Worm (Caenorhabditis elegans): Measurements from ENCODE around the gene C15C7.6.

Gene C15C7.6

DNA sequence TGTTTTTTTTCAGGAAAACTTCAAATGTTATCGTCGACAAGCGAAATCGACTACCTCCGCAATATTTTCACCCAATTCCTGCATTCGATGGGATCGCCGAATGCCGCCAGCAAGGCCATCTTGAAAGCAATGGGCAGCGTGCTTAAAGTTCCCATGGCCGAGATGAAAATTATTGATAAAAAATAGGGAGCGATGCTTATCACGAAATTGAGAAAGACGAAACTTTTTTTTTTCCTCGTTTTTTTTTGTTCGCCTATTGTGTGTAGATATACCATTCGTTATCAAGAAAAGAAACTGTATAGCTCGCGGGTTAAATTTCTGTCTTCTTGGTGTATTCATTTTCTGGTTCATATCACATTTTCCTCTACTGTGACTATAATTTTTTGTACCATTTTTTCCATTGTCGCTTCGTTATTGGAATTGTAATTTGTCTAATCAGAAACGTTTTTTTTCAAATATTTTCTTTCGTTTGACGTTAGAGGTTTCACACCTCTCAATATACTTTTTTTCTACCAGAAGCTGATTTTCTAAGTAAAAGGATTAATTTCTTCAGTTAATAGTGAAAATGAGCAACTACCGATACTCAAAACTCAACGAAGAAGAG, 6.3 kb downstream of the C15C7.6 start, which contains the start of gene syx-6:
TSS of gene syx-6 (plus strand) at position 554 of the 604 bp plus-strand sequence.
- TF ChIP-seq sox-4 (tag; optimal IDR thresholded peaks at IDR 0.05) = no peak
- no peak for TF ChIP-seq nfya-1 (tag; optimal IDR thresholded peaks at IDR 0.05)
- TF ChIP-seq gmeb-2 (tag; optimal IDR thresholded peaks at IDR 0.05) = no peak
- no peak for TF ChIP-seq madf-2 (tag; optimal IDR thresholded peaks at IDR 0.05)
- no peak for TF ChIP-seq zip-5 (tag; optimal IDR thresholded peaks at IDR 0.05)
- no peak for TF ChIP-seq ceh-48 (tag; optimal IDR thresholded peaks at IDR 0.05)
- no peak for TF ChIP-seq lim-6 (tag; optimal IDR thresholded peaks at IDR 0.05)
- TF ChIP-seq tbx-2 (tag; optimal IDR thresholded peaks at IDR 0.05) = no peak
- no peak for TF ChIP-seq ceh-9 (tag; optimal IDR thresholded peaks at IDR 0.05)
- no peak for TF ChIP-seq ceh-14 (tag; optimal IDR thresholded peaks at IDR 0.05)
- no peak for TF ChIP-seq ets-4 (tag; optimal IDR thresholded peaks at IDR 0.05)
- TF ChIP-seq pag-3 (tag; optimal IDR thresholded peaks at IDR 0.05; ENCODE audit: borderline replicate concordance) = no peak
- TF ChIP-seq ceh-24 (tag; optimal IDR thresholded peaks at IDR 0.05) = no peak

DNA sequence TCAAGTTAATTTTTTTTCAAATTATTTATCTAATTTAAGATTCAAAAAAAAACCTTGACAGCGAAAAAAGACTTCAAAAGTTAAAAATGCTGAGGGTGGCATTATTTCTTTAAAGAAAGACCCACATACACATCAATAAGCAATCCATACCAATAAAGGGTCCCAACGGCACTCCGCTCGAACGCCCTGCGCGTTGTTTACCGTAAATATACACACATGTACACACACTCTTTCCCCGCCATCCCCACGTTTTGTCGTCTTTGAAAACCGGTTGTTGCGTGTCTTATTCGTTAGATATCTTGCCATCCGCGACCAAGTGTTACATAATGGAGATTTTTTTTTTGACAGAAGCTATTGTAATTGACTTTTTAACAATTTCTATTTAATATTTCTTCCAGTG, 10.8 kb downstream of the C15C7.6 start, which contains the start of gene gcc-1:
TSS of gene gcc-1 (plus strand) at position 399 of the 400 bp plus-strand sequence.
- TF ChIP-seq sox-2 (GFP tag; IDR thresholded peaks at IDR 0.05) (no peak), unc-42 (tag; optimal IDR thresholded peaks at IDR 0.05) (no peak), nhr-11 (tag; optimal IDR thresholded peaks at IDR 0.05) (no peak), nhr-232 (tag; optimal IDR thresholded peaks at IDR 0.05) (no peak), nfya-1 (tag; optimal IDR thresholded peaks at IDR 0.05) (peak; percentile 36), pha-4 (tag; optimal IDR thresholded peaks at IDR 0.05) (no peak), lim-6 (tag; optimal IDR thresholded peaks at IDR 0.05) (no peak), ceh-31 (tag; optimal IDR thresholded peaks at IDR 0.05) (peak; percentile 36), tbx-2 (tag; optimal IDR thresholded peaks at IDR 0.05) (peak; percentile 2), dve-1 (tag; optimal IDR thresholded peaks at IDR 0.05) (no peak), K09A11.1 (tag; optimal IDR thresholded peaks at IDR 0.05; ENCODE audit: insufficient read depth) (no peak), zip-5 (tag; optimal IDR thresholded peaks at IDR 0.05) (no peak), ceh-6 (GFP tag; optimal IDR thresholded peaks at IDR 0.05) (no peak), syd-9 (tag; optimal IDR thresholded peaks at IDR 0.05) (no peak), rnt-1 (tag; optimal IDR thresholded peaks at IDR 0.05) (no peak), dmd-4 (tag; optimal IDR thresholded peaks at IDR 0.05; ENCODE audit: borderline replicate concordance) (no peak), che-1 (tag; optimal IDR thresholded peaks at IDR 0.05) (no peak), elt-2 (tag; optimal IDR thresholded peaks at IDR 0.05) (no peak), pqm-1 (tag; optimal IDR thresholded peaks at IDR 0.05) (no peak), eyg-1 (tag; optimal IDR thresholded peaks at IDR 0.05) (no peak), ref-2 (tag; optimal IDR thresholded peaks at IDR 0.05) (no peak), ceh-48 (tag; optimal IDR thresholded peaks at IDR 0.05) (no peak), ceh-9 (tag; optimal IDR thresholded peaks at IDR 0.05) (no peak), ztf-16 (tag; optimal IDR thresholded peaks at IDR 0.05) (no peak), ceh-2 (tag; optimal IDR thresholded peaks at IDR 0.05) (no peak)

DNA sequence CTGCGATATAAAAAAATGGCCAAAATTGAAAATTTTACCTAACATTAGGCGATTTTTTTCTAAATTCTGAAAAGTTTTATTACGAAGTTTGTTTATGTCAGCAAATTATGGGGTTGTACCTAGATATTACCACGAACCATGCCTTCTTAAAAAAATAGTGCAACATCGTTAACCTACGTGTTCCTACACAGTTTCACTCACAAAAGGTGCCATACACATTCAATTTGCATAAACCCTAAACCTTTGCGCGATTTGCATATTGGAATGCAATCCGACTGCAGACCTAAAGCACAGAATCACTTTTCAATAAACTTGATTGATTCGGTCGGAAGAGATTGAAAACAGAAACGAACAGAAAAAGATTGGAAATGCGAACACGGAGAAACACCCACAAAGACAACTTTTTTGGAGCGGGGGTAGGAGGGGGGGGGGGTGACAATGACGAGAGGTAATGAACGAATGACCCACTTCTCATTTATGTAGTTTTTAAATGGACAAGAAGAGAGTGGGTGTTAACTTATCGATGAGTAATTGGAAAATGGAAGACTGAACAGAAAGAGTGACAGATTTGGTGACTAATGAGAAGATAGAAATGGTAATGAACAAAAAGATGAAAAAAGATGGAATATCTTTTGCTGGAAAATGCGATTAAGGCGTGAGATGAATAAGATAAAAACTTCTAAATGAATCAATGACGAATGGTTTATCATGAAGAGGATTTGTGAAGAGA, 14.1 kb downstream of the C15C7.6 start:
- no peak for TF ChIP-seq ttx-3 (tag; optimal IDR thresholded peaks at IDR 0.05)

DNA sequence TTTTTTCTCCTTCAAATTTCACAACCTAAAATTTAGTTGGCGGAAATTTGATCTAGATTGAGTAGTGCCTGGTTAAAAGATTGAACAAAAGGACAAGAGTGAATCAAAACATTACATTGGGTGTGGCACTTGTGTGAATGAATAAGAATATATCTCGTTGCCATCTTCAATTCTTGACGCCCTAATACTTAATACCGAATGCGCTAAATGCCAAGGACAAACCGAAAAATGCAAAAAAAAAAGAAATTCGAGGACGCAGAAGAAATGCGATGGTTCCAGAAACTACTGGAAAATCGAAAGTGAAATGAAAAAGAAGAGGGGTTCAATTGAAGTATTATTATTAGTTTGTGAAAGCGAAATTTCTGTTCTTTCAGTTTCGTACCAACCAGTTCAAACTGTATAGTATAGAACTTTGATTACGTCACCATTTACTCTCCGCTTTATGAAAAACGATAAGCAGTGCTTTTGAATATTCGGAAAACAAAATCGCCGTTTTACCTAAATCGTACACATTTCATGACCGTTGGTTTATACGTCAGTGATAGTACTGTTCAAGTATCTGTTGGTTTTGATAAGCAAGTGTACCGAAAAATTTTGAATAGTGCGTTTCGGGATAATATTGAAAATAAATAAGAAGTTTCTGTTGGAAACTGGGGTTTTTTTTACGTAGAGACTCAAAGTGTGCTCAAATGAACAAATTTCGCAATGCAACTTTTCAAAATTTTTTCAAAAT, 15.1 kb downstream of the C15C7.6 start:
- no peak for TF ChIP-seq sdc-2 (tag; optimal IDR thresholded peaks at IDR 0.05)
- no peak for TF ChIP-seq sox-4 (tag; optimal IDR thresholded peaks at IDR 0.05)
- TF ChIP-seq hlh-15 (tag; optimal IDR thresholded peaks at IDR 0.05) = no peak
- TF ChIP-seq ceh-24 (tag; optimal IDR thresholded peaks at IDR 0.05) = no peak
- no peak for TF ChIP-seq hlh-8 (tag; optimal IDR thresholded peaks at IDR 0.05)
- no peak for TF ChIP-seq npax-4 (tag; optimal IDR thresholded peaks at IDR 0.05)
- no peak for TF ChIP-seq rnt-1 (tag; optimal IDR thresholded peaks at IDR 0.05)
- TF ChIP-seq ama-1 (optimal IDR thresholded peaks at IDR 0.05) = no peak
- no peak for TF ChIP-seq pat-9 (tag; optimal IDR thresholded peaks at IDR 0.05)
- TF ChIP-seq ceh-6 (GFP tag; optimal IDR thresholded peaks at IDR 0.05) = no peak
- TF ChIP-seq pag-3 (tag; optimal IDR thresholded peaks at IDR 0.05; ENCODE audit: borderline replicate concordance) = no peak
- TF ChIP-seq che-1 (tag; optimal IDR thresholded peaks at IDR 0.05) = no peak
- TF ChIP-seq T23F11.4 (GFP tag; optimal IDR thresholded peaks at IDR 0.05) = no peak
- no peak for TF ChIP-seq dmd-4 (tag; optimal IDR thresholded peaks at IDR 0.05; ENCODE audit: borderline replicate concordance)
- TF ChIP-seq ceh-30 (tag; optimal IDR thresholded peaks at IDR 0.05) = no peak
- no peak for TF ChIP-seq F13H6.1 (tag; optimal IDR thresholded peaks at IDR 0.05)
- TF ChIP-seq ceh-18 (tag; optimal IDR thresholded peaks at IDR 0.05) = no peak
- no peak for TF ChIP-seq ceh-14 (tag; optimal IDR thresholded peaks at IDR 0.05)
